Worm (Caenorhabditis elegans) whole organism, midembryonic: ENCODE results near the gene ceh-22.

Experiments
- T22C8.4 ChIP-seq: fragments of 200-800 bp; sonication (Bioruptor generic); IDR thresholded peaks from 2 replicates; pipeline ENCODE4 v1.3.6; 2022; ENCODE audit warnings: missing genetic modification characterization, missing compliant biosample characterization
- cog-1 ChIP-seq: sonication (generic microtip); optimal IDR thresholded peaks from 2 replicates; lab custom pipeline; 2016; ENCODE audit warnings: missing genetic modification characterization, missing compliant biosample characterization
- flt-1 ChIP-seq: fragments of 200-800 bp; sonication (Bioruptor generic); IDR thresholded peaks from 2 replicates; pipeline ENCODE4 v1.3.6; 2022; ENCODE audit warnings: missing genetic modification characterization, missing compliant biosample characterization
- klf-2 ChIP-seq: fragments of 200-800 bp; sonication (Bioruptor generic); conservative IDR thresholded peaks from 2 replicates; pipeline ENCODE4 v1.3.6; 2022; ENCODE audit warnings: missing genetic modification reagents, missing genetic modification characterization, missing compliant biosample characterization
- med-1 ChIP-seq: sonication (generic microtip); optimal IDR thresholded peaks from 2 replicates; lab custom pipeline; 2017; ENCODE audit warnings: missing genetic modification characterization, mild to moderate bottlenecking, missing compliant biosample characterization, antibody characterized with exemption, missing genetic modification reagents; ENCODE audit not compliant: insufficient read depth
- ref-1 ChIP-seq: fragments of 200-800 bp; sonication (Bioruptor generic); conservative IDR thresholded peaks from 2 replicates; pipeline ENCODE4 v1.3.6; 2022; ENCODE audit warnings: missing genetic modification reagents, missing genetic modification characterization, missing compliant biosample characterization
- tab-1 ChIP-seq: fragments of 200-800 bp; sonication (Bioruptor generic); IDR thresholded peaks from 2 replicates; pipeline ENCODE4 v1.3.6; 2022; ENCODE audit warnings: missing genetic modification characterization, missing compliant biosample characterization
- ztf-23 ChIP-seq: fragments of 200-800 bp; sonication (Bioruptor generic); IDR thresholded peaks from 2 replicates; pipeline ENCODE4 v1.3.6; 2022; ENCODE audit warnings: missing genetic modification reagents, missing genetic modification characterization, missing compliant biosample characterization
- ztf-29 ChIP-seq: fragments of 200-800 bp; sonication (Bioruptor generic); IDR thresholded peaks from 2 replicates; pipeline ENCODE4 v1.3.6; 2022; ENCODE audit warnings: missing genetic modification reagents, missing genetic modification characterization, missing compliant biosample characterization

ceh-22 gene

DNA sequence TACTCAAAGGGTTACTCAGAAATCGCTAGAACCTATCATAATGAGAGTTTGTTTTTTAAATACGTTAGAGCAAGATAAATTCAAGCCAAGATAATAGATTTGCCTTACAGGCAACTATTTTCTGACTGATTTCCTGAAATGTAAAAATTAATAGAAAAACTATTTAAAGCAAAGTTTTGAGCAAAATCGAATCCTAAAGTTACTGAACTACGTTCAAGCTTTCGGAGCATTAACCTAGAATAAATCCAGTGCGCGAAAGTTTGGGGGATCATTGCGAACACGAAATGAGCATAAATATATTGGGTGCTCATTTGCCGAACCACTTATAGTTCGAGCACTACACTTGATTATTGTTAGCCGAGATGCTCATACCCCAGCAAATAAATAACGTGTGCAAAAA lies at the start of gene ceh-22:
Gene ceh-22, plus strand, starts transcription at position 301 of the 400 bp plus-strand sequence.
- TF ChIP-seq cog-1 (tag; lab: Kevin White, UChicago) (no peak), ztf-23 (GFP tag; lab: Robert Waterston, UW) (no peak), ref-1 (no peak), flt-1 (no peak), med-1 (no peak), klf-2 (GFP tag; lab: Robert Waterston, UW) (no peak), ztf-29 (GFP tag; lab: Robert Waterston, UW) (no peak), T22C8.4 (GFP tag; lab: Robert Waterston, UW) (no peak), tab-1 (no peak)

DNA sequence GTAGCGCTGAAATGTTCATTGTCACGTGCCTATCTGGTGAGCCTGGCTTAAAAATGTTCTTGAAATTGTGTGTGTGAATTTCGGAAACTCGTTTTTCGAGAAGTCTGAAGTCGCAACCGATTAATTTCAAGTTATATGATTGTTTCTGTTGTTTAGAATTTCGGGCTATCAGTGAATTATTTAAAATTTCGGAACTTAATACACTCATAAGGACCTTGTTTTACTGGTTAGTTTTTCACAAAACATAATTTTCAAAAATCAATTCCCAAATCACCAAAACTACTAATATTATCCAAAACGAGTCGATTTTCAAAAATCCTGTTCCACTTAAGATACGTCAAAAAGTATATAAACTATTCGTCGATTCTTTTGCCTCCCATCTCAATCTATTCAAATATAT lies 41.2 kb upstream of the ceh-22 start:
- no peak for TF ChIP-seq med-1
- no peak for TF ChIP-seq T22C8.4 (GFP tag; lab: Robert Waterston, UW)
- TF ChIP-seq ztf-23 (GFP tag; lab: Robert Waterston, UW) = no peak
- TF ChIP-seq flt-1 = no peak
- TF ChIP-seq cog-1 (tag; lab: Kevin White, UChicago) = no peak
- TF ChIP-seq ref-1 = no peak
- TF ChIP-seq ztf-29 (GFP tag; lab: Robert Waterston, UW) = no peak
- TF ChIP-seq tab-1 = no peak
- no peak for TF ChIP-seq klf-2 (GFP tag; lab: Robert Waterston, UW)

DNA sequence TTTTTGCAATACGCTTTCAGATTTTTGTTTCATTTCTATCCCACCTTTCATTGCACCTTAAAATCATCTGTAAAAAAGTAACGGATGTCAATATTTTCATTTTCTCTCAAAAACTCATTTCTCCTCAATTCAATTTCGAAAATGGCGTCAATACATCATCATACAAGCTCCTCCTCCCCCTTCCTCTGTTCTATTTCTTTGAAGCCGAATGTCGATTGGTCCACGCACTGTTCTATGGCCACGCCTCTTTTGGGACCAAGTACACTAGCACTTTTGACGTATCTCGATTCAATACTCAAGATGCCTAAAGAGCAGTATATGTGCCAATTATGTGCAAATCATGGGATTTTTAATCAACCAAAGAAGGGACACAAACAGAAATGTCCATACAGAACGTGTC lies 39.0 kb upstream of the ceh-22 start, which contains the start of gene mab-23:
Gene mab-23, plus strand, starts transcription at position 301 of the 400 bp plus-strand sequence.
- TF ChIP-seq flt-1 = no peak
- TF ChIP-seq T22C8.4 (GFP tag; lab: Robert Waterston, UW) = no peak
- TF ChIP-seq klf-2 (GFP tag; lab: Robert Waterston, UW) = no peak
- no peak for TF ChIP-seq ref-1
- TF ChIP-seq med-1 = no peak
- no peak for TF ChIP-seq cog-1 (tag; lab: Kevin White, UChicago)
- TF ChIP-seq ztf-29 (GFP tag; lab: Robert Waterston, UW) = no peak
- no peak for TF ChIP-seq ztf-23 (GFP tag; lab: Robert Waterston, UW)
- no peak for TF ChIP-seq tab-1

DNA sequence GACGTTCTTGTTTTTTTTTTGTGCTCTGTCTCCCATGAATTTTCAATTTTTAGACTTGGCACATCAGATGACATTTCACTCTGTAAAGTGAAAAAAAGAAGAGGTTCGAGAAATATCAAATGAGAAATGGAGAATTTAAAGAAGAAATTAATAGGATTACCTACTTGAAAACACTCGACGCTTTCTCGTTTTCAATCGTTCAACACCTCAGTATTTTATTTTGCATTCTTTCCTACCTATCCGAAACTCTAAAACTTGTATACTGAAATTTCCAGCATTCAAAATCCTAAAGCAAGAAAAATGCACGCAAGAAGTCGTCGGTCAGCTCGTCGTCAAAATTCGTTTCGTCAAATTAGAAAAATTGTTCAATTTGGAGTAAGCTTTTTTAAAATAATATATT lies 36.0 kb upstream of the ceh-22 start, which contains the start of gene kvs-2:
Gene kvs-2, plus strand, starts transcription at position 301 of the 400 bp plus-strand sequence.
- TF ChIP-seq tab-1 = no peak
- TF ChIP-seq cog-1 (tag; lab: Kevin White, UChicago) = no peak
- TF ChIP-seq ztf-29 (GFP tag; lab: Robert Waterston, UW) = no peak
- TF ChIP-seq klf-2 (GFP tag; lab: Robert Waterston, UW) = no peak
- no peak for TF ChIP-seq med-1
- TF ChIP-seq ref-1 = no peak
- TF ChIP-seq ztf-23 (GFP tag; lab: Robert Waterston, UW) = no peak
- no peak for TF ChIP-seq flt-1
- TF ChIP-seq T22C8.4 (GFP tag; lab: Robert Waterston, UW) = no peak

DNA sequence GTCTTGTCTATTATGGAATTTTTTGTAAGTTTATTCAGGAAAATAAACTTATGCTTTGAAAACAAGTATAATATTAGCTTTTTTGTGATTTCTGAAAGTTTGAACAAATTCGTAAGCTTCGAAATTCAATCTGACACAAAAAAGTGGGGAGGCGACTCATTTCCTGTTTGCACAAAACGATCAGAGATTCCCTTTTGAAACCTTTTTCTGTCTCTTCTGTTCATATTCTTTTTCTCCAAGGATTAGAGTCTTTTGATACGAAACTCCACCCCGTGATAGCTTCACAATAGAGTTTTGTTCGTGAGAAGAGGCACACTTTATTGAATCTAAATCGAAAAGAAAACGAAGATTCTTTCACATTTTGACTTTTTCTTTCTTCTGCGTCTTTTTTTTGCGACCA lies 30.7 kb upstream of the ceh-22 start:
- no peak for TF ChIP-seq med-1
- TF ChIP-seq ztf-23 (GFP tag; lab: Robert Waterston, UW) = no peak
- no peak for TF ChIP-seq flt-1
- no peak for TF ChIP-seq tab-1
- no peak for TF ChIP-seq cog-1 (tag; lab: Kevin White, UChicago)
- TF ChIP-seq ztf-29 (GFP tag; lab: Robert Waterston, UW) = no peak
- TF ChIP-seq T22C8.4 (GFP tag; lab: Robert Waterston, UW) = no peak
- no peak for TF ChIP-seq klf-2 (GFP tag; lab: Robert Waterston, UW)
- no peak for TF ChIP-seq ref-1

DNA sequence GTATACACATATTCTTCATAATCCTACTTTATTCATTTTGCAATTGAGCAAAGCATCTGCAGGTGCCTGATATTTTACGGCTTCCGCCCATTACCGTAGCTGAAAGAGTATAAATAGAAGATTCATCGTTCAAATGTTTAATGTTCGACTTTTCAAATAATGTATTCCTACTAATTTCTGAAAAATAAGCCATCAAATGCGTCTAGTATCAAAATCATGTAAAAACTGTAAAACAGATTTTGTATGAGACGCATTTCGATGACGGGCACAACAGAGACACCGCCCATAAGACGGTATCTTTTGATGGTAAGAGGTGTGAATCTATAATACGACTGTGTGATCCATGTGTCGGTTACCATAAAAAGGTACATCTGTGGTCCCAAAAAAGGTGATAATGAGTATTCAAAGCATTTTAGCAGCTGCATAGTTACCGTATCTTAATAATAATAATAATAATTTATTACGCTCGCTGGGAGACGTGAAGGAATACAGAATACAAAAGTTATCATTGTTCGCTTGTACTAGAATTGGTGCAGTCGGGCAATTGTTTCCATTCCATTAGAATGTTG lies 24.6 kb upstream of the ceh-22 start, which contains the start of the genes C32C4.3 and C32C4.16:
Gene C32C4.3, minus strand, starts transcription at position 101 of the 569 bp plus-strand sequence.
Gene C32C4.16, plus strand, starts transcription at position 519 of the 569 bp plus-strand sequence.
- no peak for TF ChIP-seq klf-2 (GFP tag; lab: Robert Waterston, UW)
- TF ChIP-seq ref-1 = no peak
- no peak for TF ChIP-seq ztf-23 (GFP tag; lab: Robert Waterston, UW)
- no peak for TF ChIP-seq cog-1 (tag; lab: Kevin White, UChicago)
- no peak for TF ChIP-seq flt-1
- no peak for TF ChIP-seq ztf-29 (GFP tag; lab: Robert Waterston, UW)
- TF ChIP-seq tab-1 = no peak
- TF ChIP-seq med-1 = no peak
- no peak for TF ChIP-seq T22C8.4 (GFP tag; lab: Robert Waterston, UW)

DNA sequence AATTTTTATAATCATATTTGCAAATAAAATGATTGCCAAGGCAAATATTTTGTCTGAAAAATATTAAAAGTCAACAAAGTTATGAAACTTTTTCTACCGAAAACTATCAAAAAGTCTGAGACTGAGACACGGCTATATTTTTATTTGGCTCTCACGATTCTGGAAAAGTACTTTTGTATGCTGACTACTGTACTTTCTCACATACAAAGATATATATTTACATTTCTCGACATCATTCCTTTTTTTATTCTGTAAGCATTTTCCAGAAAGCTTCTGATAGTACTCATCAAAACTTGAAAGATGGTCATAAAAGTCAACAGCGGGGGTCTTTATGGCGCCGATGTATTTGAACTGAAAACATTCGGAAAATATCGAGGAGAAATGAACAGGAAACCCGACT lies 23.6 kb upstream of the ceh-22 start, which contains the start of gene aqp-6:
Gene aqp-6, plus strand, starts transcription at position 301 of the 400 bp plus-strand sequence.
- TF ChIP-seq med-1 (no peak), ztf-29 (GFP tag; lab: Robert Waterston, UW) (no peak), ref-1 (no peak), ztf-23 (GFP tag; lab: Robert Waterston, UW) (no peak), cog-1 (tag; lab: Kevin White, UChicago) (no peak), tab-1 (no peak), klf-2 (GFP tag; lab: Robert Waterston, UW) (no peak), T22C8.4 (GFP tag; lab: Robert Waterston, UW) (no peak), flt-1 (no peak)

DNA sequence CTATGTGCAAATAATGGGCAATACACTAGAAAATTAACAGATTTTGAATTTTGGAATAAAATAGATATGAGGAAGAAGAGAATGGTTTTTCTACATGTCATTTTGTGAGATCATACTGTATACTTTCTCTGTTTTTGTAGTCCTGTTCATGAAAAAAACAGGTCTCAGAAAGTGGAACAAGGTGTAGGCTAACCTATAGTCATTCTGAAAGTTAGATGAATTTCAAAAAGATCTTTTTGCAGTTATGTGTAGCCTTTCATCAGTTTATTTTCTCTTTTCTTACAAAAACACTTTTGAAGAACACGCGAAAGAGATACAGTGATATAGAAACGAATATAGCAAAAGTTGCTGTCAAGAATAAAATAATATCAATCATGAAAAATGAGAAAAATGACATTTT lies 17.6 kb upstream of the ceh-22 start, which contains the start of gene ugt-35:
Gene ugt-35, minus strand, starts transcription at position 101 of the 400 bp plus-strand sequence.
- TF ChIP-seq ztf-29 (GFP tag; lab: Robert Waterston, UW) = no peak
- no peak for TF ChIP-seq ztf-23 (GFP tag; lab: Robert Waterston, UW)
- no peak for TF ChIP-seq flt-1
- TF ChIP-seq ref-1 = no peak
- no peak for TF ChIP-seq tab-1
- TF ChIP-seq T22C8.4 (GFP tag; lab: Robert Waterston, UW) = no peak
- TF ChIP-seq klf-2 (GFP tag; lab: Robert Waterston, UW) = no peak
- no peak for TF ChIP-seq cog-1 (tag; lab: Kevin White, UChicago)
- no peak for TF ChIP-seq med-1

DNA sequence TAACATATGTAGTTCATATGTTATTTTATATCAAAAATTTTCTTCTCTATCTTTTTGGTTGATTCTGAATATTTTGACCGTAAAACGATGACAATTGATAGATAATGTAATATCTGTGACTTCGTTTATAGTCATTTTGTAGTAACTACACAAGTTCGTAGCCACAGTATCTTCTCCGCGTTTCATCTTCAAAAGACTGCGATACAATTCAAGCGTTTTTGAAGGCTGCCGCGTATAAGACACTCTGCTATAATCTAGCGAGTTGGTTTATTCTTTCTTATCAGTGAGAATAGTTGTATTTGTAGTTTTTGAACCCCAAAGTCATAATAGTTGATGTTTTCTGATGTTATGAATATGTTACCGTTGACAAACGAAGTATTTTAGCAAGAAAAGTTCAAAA lies 14.8 kb upstream of the ceh-22 start, which contains the start of gene ugt-34:
Gene ugt-34, minus strand, starts transcription at position 21 of the 400 bp plus-strand sequence.
- TF ChIP-seq tab-1 (no peak), klf-2 (GFP tag; lab: Robert Waterston, UW) (no peak), ref-1 (no peak), med-1 (no peak), flt-1 (no peak), ztf-29 (GFP tag; lab: Robert Waterston, UW) (no peak), cog-1 (tag; lab: Kevin White, UChicago) (no peak), ztf-23 (GFP tag; lab: Robert Waterston, UW) (no peak), T22C8.4 (GFP tag; lab: Robert Waterston, UW) (no peak)
